Worm (Caenorhabditis elegans): ENCODE results near the gene prx-1.

- TF ChIP-seq K12H6.12 (tag; optimal IDR thresholded peaks at IDR 0.05), result no peak
- no peak for TF ChIP-seq dpl-1 (GFP tag; optimal IDR thresholded peaks at IDR 0.05)
- TF ChIP-seq lsy-27 (tag; optimal IDR thresholded peaks at IDR 0.05; ENCODE audit: borderline replicate concordance, insufficient read depth), result no peak
- TF ChIP-seq tbp1 (GFP tag; optimal IDR thresholded peaks at IDR 0.05), result no peak
- no peak for TF ChIP-seq lir-1 (GFP tag; conservative IDR thresholded peaks at IDR 0.05)
- no peak for TF ChIP-seq nhr-120 (GFP tag; IDR thresholded peaks at IDR 0.05)
- TF ChIP-seq hlh-12 (tag; optimal IDR thresholded peaks at IDR 0.05), result no peak
- TF ChIP-seq D2030.7 (GFP tag; IDR thresholded peaks at IDR 0.05), result no peak
- no peak for TF ChIP-seq nfya-1 (tag; optimal IDR thresholded peaks at IDR 0.05; ENCODE audit: borderline replicate concordance, insufficient read depth)
These were observed 41.3 kb downstream of the prx-1 start for ce11 chrX:14355034-14355433.

Data from whole organism, young adult.